Fruit fly (Drosophila melanogaster) whole organism, embryonic: ENCODE measurements around the gene CG14339.

Experiments used
- Ada2b ChIP-seq: fragments of 200-800 bp; sonication (Bioruptor generic); IDR thresholded peaks from 2 replicates; pipeline ENCODE4 v1.3.6; 2022; ENCODE audit warnings: missing biosample characterization, missing genetic modification characterization
- Antp ChIP-seq: fragments of 200-800 bp; sonication (Bioruptor generic); optimal IDR thresholded peaks from 3 replicates; lab custom pipeline; 2016; ENCODE audit warnings: missing biosample characterization, missing genetic modification characterization
- CG10267 ChIP-seq: fragments of 200-800 bp; sonication (Bioruptor generic); optimal IDR thresholded peaks from 2 replicates; lab custom pipeline; 2018; ENCODE audit warnings: missing biosample characterization, mild to moderate bottlenecking, missing genetic modification characterization, moderate library complexity
- CG11504 ChIP-seq: fragments of 200-800 bp; sonication (Bioruptor generic); optimal IDR thresholded peaks from 3 replicates; lab custom pipeline; 2019; ENCODE audit warnings: missing biosample characterization, mild to moderate bottlenecking, missing genetic modification characterization, moderate library complexity
- CG1233 ChIP-seq: fragments of 200-800 bp; sonication (Bioruptor generic); optimal IDR thresholded peaks from 4 replicates; lab custom pipeline; 2018; ENCODE audit warnings: missing biosample characterization, mild to moderate bottlenecking, missing genetic modification characterization
- CG13123 ChIP-seq: fragments of 200-800 bp; sonication (Bioruptor generic); optimal IDR thresholded peaks from 2 replicates; lab custom pipeline; 2016; ENCODE audit warnings: missing biosample characterization, missing genetic modification characterization
- CG13287 ChIP-seq: fragments of 200-800 bp; sonication (Bioruptor generic); IDR thresholded peaks from 2 replicates; pipeline ENCODE4 v1.3.6; 2022; ENCODE audit warnings: missing biosample characterization, missing genetic modification characterization; ENCODE audit not compliant: partially characterized antibody
- CG13424 ChIP-seq: fragments of 200-800 bp; sonication (Bioruptor generic); optimal IDR thresholded peaks from 2 replicates; lab custom pipeline; 2019; ENCODE audit warnings: missing biosample characterization, mild to moderate bottlenecking, missing genetic modification characterization, moderate library complexity
- CG14014 ChIP-seq: fragments of 200-800 bp; sonication (Bioruptor generic); IDR thresholded peaks from 2 replicates; pipeline ENCODE4 v1.3.6; 2022; ENCODE audit warnings: missing biosample characterization, missing genetic modification characterization
- CG16815 ChIP-seq: fragments of 200-800 bp; sonication (Bioruptor generic); optimal IDR thresholded peaks from 3 replicates; lab custom pipeline; 2017; ENCODE audit warnings: missing biosample characterization, mild to moderate bottlenecking, missing genetic modification characterization
- CG17912 ChIP-seq: fragments of 200-800 bp; sonication (Bioruptor generic); optimal IDR thresholded peaks from 2 replicates; lab custom pipeline; 2018; ENCODE audit warnings: missing biosample characterization, mild to moderate bottlenecking, missing genetic modification characterization
- CG2120 ChIP-seq: fragments of 200-800 bp; sonication (Bioruptor generic); optimal IDR thresholded peaks from 3 replicates; lab custom pipeline; 2016; ENCODE audit warnings: missing biosample characterization, missing genetic modification characterization
- CG31365 ChIP-seq: fragments of 200-800 bp; sonication (Bioruptor generic); optimal IDR thresholded peaks from 2 replicates; lab custom pipeline; 2018; ENCODE audit warnings: missing biosample characterization, mild to moderate bottlenecking, missing genetic modification characterization
- CG3407 ChIP-seq: fragments of 200-800 bp; sonication (Bioruptor generic); optimal IDR thresholded peaks from 2 replicates; lab custom pipeline; 2018; ENCODE audit warnings: missing biosample characterization, mild to moderate bottlenecking, missing genetic modification characterization
- CG34376 ChIP-seq: fragments of 200-800 bp; sonication (Bioruptor generic); optimal IDR thresholded peaks from 2 replicates; lab custom pipeline; 2018; ENCODE audit warnings: missing biosample characterization, mild to moderate bottlenecking, missing genetic modification characterization
- CG34422 ChIP-seq: fragments of 200-800 bp; sonication (Bioruptor generic); IDR thresholded peaks from 3 replicates; pipeline ENCODE4 v1.3.6; 2022; ENCODE audit warnings: missing biosample characterization, missing genetic modification characterization
- CG3726 ChIP-seq: fragments of 200-800 bp; sonication (Bioruptor generic); IDR thresholded peaks from 3 replicates; pipeline ENCODE4, ENCODE4 v1.3.6; 2022; ENCODE audit warnings: missing biosample characterization, missing genetic modification characterization
- CG3847 ChIP-seq: fragments of 200-800 bp; sonication (Bioruptor generic); IDR thresholded peaks from 2 replicates; pipeline ENCODE4 v1.3.6; 2022; ENCODE audit warnings: missing biosample characterization, missing genetic modification characterization
- CG5953 ChIP-seq: fragments of 200-800 bp; sonication (Bioruptor generic); IDR thresholded peaks from 2 replicates; pipeline ENCODE4 v1.3.6; 2022; ENCODE audit warnings: missing biosample characterization, missing genetic modification characterization
- CG6175 ChIP-seq: fragments of 200-800 bp; sonication (Bioruptor generic); IDR thresholded peaks from 3 replicates; pipeline ENCODE4 v1.3.6; 2022; ENCODE audit warnings: missing biosample characterization, missing genetic modification characterization
- CG6683 ChIP-seq: fragments of 200-800 bp; sonication (Bioruptor generic); optimal IDR thresholded peaks from 2 replicates; lab custom pipeline; 2017; ENCODE audit warnings: missing biosample characterization, mild to moderate bottlenecking, missing genetic modification characterization, missing genetic modification reagents
- CG7786 ChIP-seq: fragments of 200-800 bp; sonication (Bioruptor generic); optimal IDR thresholded peaks from 2 replicates; lab custom pipeline; 2016; ENCODE audit warnings: missing biosample characterization, missing genetic modification characterization
- CG9932 ChIP-seq: fragments of 200-800 bp; sonication (Bioruptor generic); IDR thresholded peaks from 2 replicates; pipeline ENCODE4 v1.3.6; 2022; ENCODE audit warnings: missing biosample characterization, missing genetic modification characterization
- CHES-1-like ChIP-seq: fragments of 200-800 bp; sonication (Bioruptor generic); optimal IDR thresholded peaks from 2 replicates; lab custom pipeline; 2016; ENCODE audit warnings: missing biosample characterization, missing genetic modification characterization
- D19A ChIP-seq: fragments of 200-800 bp; optimal IDR thresholded peaks from 3 replicates; lab custom pipeline; 2019; ENCODE audit warnings: missing biosample characterization, mild to moderate bottlenecking, missing genetic modification characterization, moderate library complexity
- HLH4C ChIP-seq: fragments of 200-800 bp; sonication (Bioruptor generic); IDR thresholded peaks from 3 replicates; pipeline ENCODE4 v1.3.6; 2022; ENCODE audit warnings: missing biosample characterization, missing genetic modification characterization; ENCODE audit not compliant: partially characterized antibody
- Hr78 ChIP-seq, 2 experiments: fragments of 200-800 bp in 1 of 2; fragments of >200 bp in 1 of 2; sonication (Bioruptor generic) in 1 of 2; optimal IDR thresholded peaks; 2 replicates each; lab custom pipeline; 2017 to 2019; ENCODE audit warnings: missing biosample characterization in 2 of 2, missing genetic modification characterization in 2 of 2, mild to moderate bottlenecking in 1 of 2, moderate library complexity in 1 of 2
- Oli ChIP-seq: fragments of 200-800 bp; sonication (Bioruptor generic); optimal IDR thresholded peaks from 2 replicates; lab custom pipeline; 2018; ENCODE audit warnings: missing biosample characterization, mild to moderate bottlenecking, missing genetic modification characterization, moderate library complexity
- PHDP ChIP-seq: fragments of 200-800 bp; sonication (Bioruptor generic); optimal IDR thresholded peaks from 3 replicates; lab custom pipeline; 2018; ENCODE audit warnings: missing biosample characterization, mild to moderate bottlenecking, missing genetic modification characterization, moderate library complexity
- Scr ChIP-seq: fragments of 200-800 bp; sonication (Bioruptor generic); IDR thresholded peaks from 2 replicates; pipeline ENCODE4 v1.3.6; 2022; ENCODE audit warnings: missing biosample characterization, missing genetic modification characterization; ENCODE audit not compliant: partially characterized antibody
- Sox100B ChIP-seq: fragments of 200-800 bp; sonication (Bioruptor generic); optimal IDR thresholded peaks from 3 replicates; lab custom pipeline; 2018; ENCODE audit warnings: missing biosample characterization, mild to moderate bottlenecking, missing genetic modification characterization
- TFAM ChIP-seq: fragments of 200-800 bp; sonication (Bioruptor generic); optimal IDR thresholded peaks from 2 replicates; lab custom pipeline; 2017; ENCODE audit warnings: missing biosample characterization, missing genetic modification characterization, inconsistent platforms
- Tbp ChIP-seq: fragments of >200 bp; optimal IDR thresholded peaks from 2 replicates; lab custom pipeline; 2018; ENCODE audit warnings: missing biosample characterization, missing genetic modification characterization
- Xbp1 ChIP-seq: fragments of 200-800 bp; sonication (Bioruptor generic); optimal IDR thresholded peaks from 3 replicates; lab custom pipeline; 2016; ENCODE audit warnings: missing biosample characterization, mild to moderate bottlenecking, missing genetic modification characterization
- amos ChIP-seq: fragments of 200-800 bp; sonication (Bioruptor generic); IDR thresholded peaks from 2 replicates; pipeline ENCODE4 v1.3.6; 2022; ENCODE audit warnings: missing biosample characterization, missing genetic modification characterization; ENCODE audit not compliant: partially characterized antibody
- ase ChIP-seq: fragments of 200-800 bp; sonication (Bioruptor generic); IDR thresholded peaks from 3 replicates; pipeline ENCODE4 v1.3.6; 2022; ENCODE audit warnings: missing biosample characterization, missing genetic modification characterization
- caup ChIP-seq: fragments of 200-800 bp; sonication (Bioruptor generic); optimal IDR thresholded peaks from 3 replicates; lab custom pipeline; 2017; ENCODE audit warnings: missing biosample characterization, mild to moderate bottlenecking, missing genetic modification characterization, moderate library complexity; ENCODE audit not compliant: severe bottlenecking
- corto ChIP-seq: fragments of 200-800 bp; sonication (Bioruptor generic); optimal IDR thresholded peaks from 2 replicates; lab custom pipeline; 2016; ENCODE audit warnings: missing biosample characterization, mild to moderate bottlenecking, missing genetic modification characterization, moderate library complexity
- dan ChIP-seq: fragments of 200-800 bp; sonication (Bioruptor generic); IDR thresholded peaks from 2 replicates; pipeline ENCODE4 v1.3.6; 2022; ENCODE audit warnings: missing biosample characterization, missing genetic modification characterization
- dmrt11E ChIP-seq: fragments of 200-800 bp; sonication (Bioruptor generic); optimal IDR thresholded peaks from 3 replicates; lab custom pipeline; 2018; ENCODE audit warnings: missing biosample characterization, mild to moderate bottlenecking, missing genetic modification characterization, moderate library complexity
- grn ChIP-seq: fragments of 200-800 bp; sonication (Bioruptor generic); optimal IDR thresholded peaks from 3 replicates; lab custom pipeline; 2017; ENCODE audit warnings: missing biosample characterization, missing genetic modification characterization
- kah ChIP-seq: fragments of 200-800 bp; sonication (Bioruptor generic); optimal IDR thresholded peaks from 2 replicates; lab custom pipeline; 2018; ENCODE audit warnings: missing biosample characterization, mild to moderate bottlenecking, missing genetic modification characterization
- lbe ChIP-seq: fragments of 200-800 bp; sonication (Bioruptor generic); optimal IDR thresholded peaks from 2 replicates; lab custom pipeline; 2016; ENCODE audit warnings: missing biosample characterization, mild to moderate bottlenecking, missing genetic modification characterization
- lilli ChIP-seq: fragments of 200-800 bp; sonication (Bioruptor generic); optimal IDR thresholded peaks from 3 replicates; lab custom pipeline; 2016; ENCODE audit warnings: missing biosample characterization, missing genetic modification characterization
- lmd ChIP-seq: fragments of 200-800 bp; sonication (Bioruptor generic); IDR thresholded peaks from 2 replicates; pipeline ENCODE4 v1.3.6; 2022; ENCODE audit warnings: missing biosample characterization, missing genetic modification characterization
- prd ChIP-seq, 3 experiments: fragments of >200 bp in 2 of 3; fragments of 200-800 bp in 1 of 3; sonication (Bioruptor generic) in 1 of 3; optimal IDR thresholded peaks in 2 of 3; IDR thresholded peaks in 1 of 3; 2 replicates in 2 of 3; 3 replicates in 1 of 3; pipeline versions ENCODE4 v1.3.6 to Lab custom; 2017 to 2022; ENCODE audit warnings: missing biosample characterization in 1 of 3, missing genetic modification characterization in 1 of 3
- psq ChIP-seq: fragments of 200-800 bp; sonication (Bioruptor generic); optimal IDR thresholded peaks from 2 replicates; lab custom pipeline; 2017; ENCODE audit warnings: missing biosample characterization, missing genetic modification characterization
- pum ChIP-seq: fragments of 200-800 bp; sonication (Bioruptor generic); optimal IDR thresholded peaks from 2 replicates; lab custom pipeline; 2016; ENCODE audit warnings: missing biosample characterization, missing genetic modification characterization
- row ChIP-seq: fragments of 200-800 bp; sonication (Bioruptor generic); IDR thresholded peaks from 3 replicates; pipeline ENCODE4 v1.3.6; 2022; ENCODE audit warnings: missing biosample characterization, missing genetic modification characterization
- sqz ChIP-seq: fragments of 200-800 bp; sonication (Bioruptor generic); optimal IDR thresholded peaks from 3 replicates; lab custom pipeline; 2018; ENCODE audit warnings: missing biosample characterization, mild to moderate bottlenecking, missing genetic modification characterization

CG14339 gene

dm6 chr2L:1150554-1150953 lies 42.2 kb downstream of the CG14339 start, which contains the start of the genes Tfb4 and Vps29 (continued):
- TF ChIP-seq dmrt11E (tag; lab: Kevin White, UChicago) = peak; percentile 11
- peak; percentile 87 for TF ChIP-seq amos
- TF ChIP-seq Tbp = no peak
- TF ChIP-seq Ada2b (GFP tag; lab: Robert Waterston, UW) = peak; percentile 47; the same call in 1 of the 2 replicates
- TF ChIP-seq Xbp1 = peak; percentile 67
- no peak for TF ChIP-seq PHDP (tag; lab: Kevin White, UChicago)
- no peak for TF ChIP-seq CG17912 (GFP tag; lab: Kevin White, UChicago)
- no peak; the same call in 1 of the 2 replicates for TF ChIP-seq lmd (GFP tag; lab: Robert Waterston, UW)
- no peak for TF ChIP-seq CG6683
- TF ChIP-seq CG10267 (tag; lab: Kevin White, UChicago) = peak; percentile 33
- TF ChIP-seq lilli (GFP tag; lab: Kevin White, UChicago) = peak; percentile 82
- peak; percentile 36 for TF ChIP-seq CG13424 (tag; lab: Kevin White, UChicago)
- TF ChIP-seq Scr (GFP tag; lab: Robert Waterston, UW) = peak; percentile 80
- TF ChIP-seq psq = no peak
- TF ChIP-seq CG34376 (GFP tag; lab: Kevin White, UChicago) = no peak
- no peak for TF ChIP-seq grn (GFP tag; lab: Kevin White, UChicago)
- TF ChIP-seq caup (GFP tag; lab: Kevin White, UChicago) = no peak
- no peak for TF ChIP-seq TFAM (GFP tag; lab: Kevin White, UChicago)
- TF ChIP-seq CG9932 (GFP tag; lab: Robert Waterston, UW) = peak; percentile 87
- TF ChIP-seq CG14014 (GFP tag; lab: Robert Waterston, UW) = peak; percentile 23; the same call in 1 of the 2 replicates
- TF ChIP-seq prd (optimal IDR thresholded peaks at IDR 0.05; lab: Kevin White, UChicago) = no peak
- TF ChIP-seq prd (GFP tag; IDR thresholded peaks at IDR 0.05; lab: Robert Waterston, UW) = peak; percentile 31; the same call in 1 of the 3 replicates
- TF ChIP-seq CG3847 = 0 out of 2 replicates have a peak, but pooled peaks have one; percentile 47
- no peak for TF ChIP-seq lbe (GFP tag; lab: Kevin White, UChicago)
- TF ChIP-seq sqz (GFP tag; lab: Kevin White, UChicago) = no peak
- TF ChIP-seq CG13123 (GFP tag; lab: Kevin White, UChicago) = no peak
- TF ChIP-seq CG1233 (GFP tag; lab: Kevin White, UChicago) = no peak
- TF ChIP-seq CG5953 (GFP tag; lab: Robert Waterston, UW) = no peak
- TF ChIP-seq Hr78 (GFP tag; optimal IDR thresholded peaks at IDR 0.05; lab: Kevin White, UChicago) = no peak
- peak; percentile 65 for TF ChIP-seq row (GFP tag; lab: Robert Waterston, UW)
- TF ChIP-seq CG7786 (GFP tag; lab: Kevin White, UChicago) = peak; percentile 56
- TF ChIP-seq CG11504 (tag; lab: Kevin White, UChicago) = no peak
- no peak for TF ChIP-seq D19A (tag; lab: Kevin White, UChicago)
- TF ChIP-seq Antp = peak; percentile 63
- no peak for TF ChIP-seq ase
- TF ChIP-seq CG2120 (GFP tag; lab: Kevin White, UChicago) = peak; percentile 81
- no peak for TF ChIP-seq Oli (tag; lab: Kevin White, UChicago)
- TF ChIP-seq Sox100B = no peak
- no peak for TF ChIP-seq kah (GFP tag; lab: Kevin White, UChicago)
- peak; percentile 95 for TF ChIP-seq CG13287 (GFP tag; lab: Robert Waterston, UW)
- no peak for TF ChIP-seq CG16815 (GFP tag; lab: Kevin White, UChicago)
- peak; percentile 65 for TF ChIP-seq CHES-1-like (GFP tag; lab: Kevin White, UChicago)
- TF ChIP-seq CG31365 (tag; lab: Kevin White, UChicago) = no peak
- no peak for TF ChIP-seq corto (GFP tag; lab: Kevin White, UChicago)
- TF ChIP-seq HLH4C (GFP tag; lab: Robert Waterston, UW) = peak; percentile 98
- TF ChIP-seq CG6175 (GFP tag; lab: Robert Waterston, UW) = no peak
- peak; percentile 68; the same call in 1 of the 3 replicates for TF ChIP-seq CG34422
- no peak for TF ChIP-seq CG3726 (GFP tag; lab: Robert Waterston, UW)
- no peak for TF ChIP-seq dan (GFP tag; lab: Robert Waterston, UW)
- TF ChIP-seq CG3407 = no peak
- peak; percentile 42 for TF ChIP-seq pum (GFP tag; lab: Kevin White, UChicago)
